Worm (Caenorhabditis elegans): ENCODE measurements around the gene msp-3.
A peak's percentile ranks its signal among the peaks of the same experiment; 100 is the strongest.

msp-3 gene

ce11 chrII:4821739-4822138 is 35.7 kb upstream of the msp-3 start, which contains the start of gene lact-5:
TSS of gene lact-5 (minus strand) at chrII:4821739.
- peak; percentile 69 for TF ChIP-seq blmp-1 (tag; optimal IDR thresholded peaks at IDR 0.05)
- no peak for TF ChIP-seq hlh-1 (tag; optimal IDR thresholded peaks at IDR 0.05)

ce11 chrII:4818780-4819179 is 32.7 kb upstream of the msp-3 start:
- TF ChIP-seq bed-3 (GFP tag; optimal IDR thresholded peaks at IDR 0.05) (no peak), pha-4 (tag; optimal IDR thresholded peaks at IDR 0.05) (no peak), unc-39 (tag; optimal IDR thresholded peaks at IDR 0.05) (no peak), mep-1 (tag; optimal IDR thresholded peaks at IDR 0.05) (no peak), snpc-4 (tag; optimal IDR thresholded peaks at IDR 0.05) (no peak), sem-2 (GFP tag; optimal IDR thresholded peaks at IDR 0.05) (no peak), ceh-39 (tag; optimal IDR thresholded peaks at IDR 0.05) (no peak), ham-2 (GFP tag; optimal IDR thresholded peaks at IDR 0.05) (no peak), zip-8 (tag; optimal IDR thresholded peaks at IDR 0.05) (no peak), ceh-83 (GFP tag; optimal IDR thresholded peaks at IDR 0.05) (no peak), elt-3 (tag; optimal IDR thresholded peaks at IDR 0.05) (no peak), lin-13 (tag; optimal IDR thresholded peaks at IDR 0.05) (no peak), flh-1 (GFP tag; optimal IDR thresholded peaks at IDR 0.05) (no peak), nhr-76 (tag; optimal IDR thresholded peaks at IDR 0.05) (no peak)

- TF ChIP-seq drap-1 (GFP tag; optimal IDR thresholded peaks at IDR 0.05) (no peak), lin-13 (tag; optimal IDR thresholded peaks at IDR 0.05) (no peak), snpc-4 (tag; optimal IDR thresholded peaks at IDR 0.05) (no peak), ceh-39 (tag; optimal IDR thresholded peaks at IDR 0.05) (no peak), mep-1 (tag; optimal IDR thresholded peaks at IDR 0.05) (no peak), nhr-2 (tag; optimal IDR thresholded peaks at IDR 0.05) (no peak), blmp-1 (tag; optimal IDR thresholded peaks at IDR 0.05) (no peak), lsy-2 (tag; optimal IDR thresholded peaks at IDR 0.05) (no peak), ces-1 (GFP tag; optimal IDR thresholded peaks at IDR 0.05) (no peak), sem-2 (GFP tag; optimal IDR thresholded peaks at IDR 0.05) (no peak), ham-2 (GFP tag; optimal IDR thresholded peaks at IDR 0.05) (no peak), unc-120 (tag; optimal IDR thresholded peaks at IDR 0.05; ENCODE audit: poor library complexity, severe bottlenecking) (no peak), sptf-1 (tag; optimal IDR thresholded peaks at IDR 0.05) (no peak), pha-4 (tag; optimal IDR thresholded peaks at IDR 0.05) (no peak), tbx-8 (GFP tag; optimal IDR thresholded peaks at IDR 0.05) (no peak), unc-62 (GFP tag; optimal IDR thresholded peaks at IDR 0.05) (no peak), nhr-28 (tag; optimal IDR thresholded peaks at IDR 0.05) (no peak), elt-3 (tag; optimal IDR thresholded peaks at IDR 0.05) (no peak)
Observed at ce11 chrII:4815356-4815755, 29.3 kb upstream of the msp-3 start.

- TF ChIP-seq M03D4.4 (tag; optimal IDR thresholded peaks at IDR 0.05), result no peak
- no peak for TF ChIP-seq ceh-43 (GFP tag; optimal IDR thresholded peaks at IDR 0.05)
- no peak for TF ChIP-seq lsy-2 (tag; optimal IDR thresholded peaks at IDR 0.05)
- no peak for TF ChIP-seq lin-13 (tag; optimal IDR thresholded peaks at IDR 0.05)
- no peak for TF ChIP-seq elt-1 (tag; optimal IDR thresholded peaks at IDR 0.05; ENCODE audit: borderline replicate concordance, insufficient read depth)
- TF ChIP-seq ztf-11 (tag; optimal IDR thresholded peaks at IDR 0.05), result no peak
- no peak for TF ChIP-seq zip-8 (tag; optimal IDR thresholded peaks at IDR 0.05)
- no peak for TF ChIP-seq sem-2 (GFP tag; optimal IDR thresholded peaks at IDR 0.05)
- no peak for TF ChIP-seq ces-1 (GFP tag; optimal IDR thresholded peaks at IDR 0.05)
- TF ChIP-seq unc-120 (tag; optimal IDR thresholded peaks at IDR 0.05; ENCODE audit: poor library complexity, severe bottlenecking), result no peak
- TF ChIP-seq pha-4 (tag; optimal IDR thresholded peaks at IDR 0.05), result no peak
- TF ChIP-seq mab-5 (tag; optimal IDR thresholded peaks at IDR 0.05), result no peak
- no peak for TF ChIP-seq flh-1 (GFP tag; optimal IDR thresholded peaks at IDR 0.05)
- no peak for TF ChIP-seq hlh-1 (tag; optimal IDR thresholded peaks at IDR 0.05)
- TF ChIP-seq ham-2 (GFP tag; optimal IDR thresholded peaks at IDR 0.05), result no peak
- TF ChIP-seq cnd-1 (tag; optimal IDR thresholded peaks at IDR 0.05), result no peak
Observed at ce11 chrII:4811986-4812385, 25.9 kb upstream of the msp-3 start, which contains the start of gene rig-6. TSS of gene rig-6 (minus strand) at chrII:4812086.

ce11 chrII:4806726-4807125 is 20.6 kb upstream of the msp-3 start:
- TF ChIP-seq tbx-8 (GFP tag; optimal IDR thresholded peaks at IDR 0.05), result no peak
- TF ChIP-seq unc-62 (GFP tag; optimal IDR thresholded peaks at IDR 0.05), result no peak
- peak; percentile 27 for TF ChIP-seq hlh-1 (tag; optimal IDR thresholded peaks at IDR 0.05)

Data from whole organism, mixed stage, embryonic.